Fruit fly (Drosophila melanogaster) whole organism, embryonic: ENCODE data around the gene Ntf-2.

Source experiments
- ATbp ChIP-seq: fragments of 200-800 bp; sonication (Bioruptor generic); optimal IDR thresholded peaks from 2 replicates; lab custom pipeline; 2017; ENCODE audit warnings: missing biosample characterization, mild to moderate bottlenecking, missing genetic modification characterization, missing genetic modification reagents
- Ada2b ChIP-seq: fragments of 200-800 bp; sonication (Bioruptor generic); IDR thresholded peaks from 2 replicates; pipeline ENCODE4 v1.3.6; 2022; ENCODE audit warnings: missing biosample characterization, missing genetic modification characterization
- Adf1 ChIP-seq: fragments of 200-800 bp; sonication (Bioruptor generic); IDR thresholded peaks from 2 replicates; pipeline ENCODE4 v1.3.6; 2022; ENCODE audit warnings: missing biosample characterization, missing genetic modification characterization
- Asciz ChIP-seq: fragments of 200-800 bp; sonication (Bioruptor generic); optimal IDR thresholded peaks from 2 replicates; lab custom pipeline; 2017; ENCODE audit warnings: missing biosample characterization, mild to moderate bottlenecking, missing genetic modification characterization, missing genetic modification reagents
- CG10209 ChIP-seq: fragments of 200-800 bp; sonication (Bioruptor generic); optimal IDR thresholded peaks from 3 replicates; lab custom pipeline; 2017; ENCODE audit warnings: missing biosample characterization, mild to moderate bottlenecking, missing genetic modification characterization, missing genetic modification reagents
- CG10267 ChIP-seq: fragments of 200-800 bp; sonication (Bioruptor generic); optimal IDR thresholded peaks from 2 replicates; lab custom pipeline; 2018; ENCODE audit warnings: missing biosample characterization, mild to moderate bottlenecking, missing genetic modification characterization, moderate library complexity
- CG10431 ChIP-seq: fragments of 200-800 bp; sonication (Bioruptor generic); optimal IDR thresholded peaks from 3 replicates; lab custom pipeline; 2018; ENCODE audit warnings: missing biosample characterization, mild to moderate bottlenecking, missing genetic modification characterization
- CG11560 ChIP-seq: fragments of 200-800 bp; sonication (Bioruptor generic); IDR thresholded peaks from 3 replicates; pipeline ENCODE4 v1.3.6; 2022; ENCODE audit warnings: missing biosample characterization, missing genetic modification characterization
- CG12942 ChIP-seq: fragments of 200-800 bp; sonication (Bioruptor generic); optimal IDR thresholded peaks from 3 replicates; lab custom pipeline; 2016; ENCODE audit warnings: missing biosample characterization, missing genetic modification characterization
- CG15696 ChIP-seq: fragments of 200-800 bp; sonication (Bioruptor generic); optimal IDR thresholded peaks from 2 replicates; lab custom pipeline; 2019; ENCODE audit warnings: missing biosample characterization, mild to moderate bottlenecking, missing genetic modification characterization, moderate library complexity
- CG17186 ChIP-seq: fragments of 200-800 bp; sonication (Bioruptor generic); optimal IDR thresholded peaks from 3 replicates; lab custom pipeline; 2017; ENCODE audit warnings: missing biosample characterization, missing genetic modification reagents, missing genetic modification characterization
- CG18619 ChIP-seq: fragments of 200-800 bp; sonication (Bioruptor generic); optimal IDR thresholded peaks from 3 replicates; lab custom pipeline; 2017; ENCODE audit warnings: missing biosample characterization, mild to moderate bottlenecking, missing genetic modification characterization
- CG2129 ChIP-seq: fragments of 200-800 bp; sonication (Bioruptor generic); IDR thresholded peaks from 2 replicates; pipeline ENCODE4 v1.3.6; 2022; ENCODE audit warnings: missing biosample characterization, missing genetic modification characterization; ENCODE audit not compliant: partially characterized antibody
- CG31224 ChIP-seq: fragments of 200-800 bp; sonication (Bioruptor generic); IDR thresholded peaks from 2 replicates; pipeline ENCODE4 v1.3.6; 2022; ENCODE audit warnings: missing biosample characterization, missing genetic modification characterization
- CG4282 ChIP-seq: fragments of 200-800 bp; sonication (Bioruptor generic); optimal IDR thresholded peaks from 2 replicates; lab custom pipeline; 2016; ENCODE audit warnings: missing biosample characterization, missing genetic modification characterization
- CG4730 ChIP-seq: fragments of 200-800 bp; sonication (Bioruptor generic); IDR thresholded peaks from 2 replicates; pipeline ENCODE4 v1.3.6; 2022; ENCODE audit warnings: missing biosample characterization, missing genetic modification characterization
- CG6254 ChIP-seq: fragments of 200-800 bp; sonication (Bioruptor generic); optimal IDR thresholded peaks from 3 replicates; lab custom pipeline; 2017; ENCODE audit warnings: mild to moderate bottlenecking, missing biosample characterization, missing genetic modification reagents, missing genetic modification characterization
- CG6791 ChIP-seq: fragments of 200-800 bp; sonication (Bioruptor generic); IDR thresholded peaks from 3 replicates; pipeline ENCODE4 v1.3.6; 2022; ENCODE audit warnings: missing biosample characterization, missing genetic modification characterization; ENCODE audit not compliant: partially characterized antibody
- CG7987 ChIP-seq: fragments of 200-800 bp; sonication (Bioruptor generic); optimal IDR thresholded peaks from 2 replicates; lab custom pipeline; 2018; ENCODE audit warnings: missing biosample characterization, mild to moderate bottlenecking, missing genetic modification characterization, moderate library complexity
- CG9215 ChIP-seq: fragments of 200-800 bp; sonication (Bioruptor generic); IDR thresholded peaks from 2 replicates; pipeline ENCODE4 v1.3.6; 2022; ENCODE audit warnings: missing biosample characterization, missing genetic modification characterization
- CkIIα-i1 ChIP-seq: fragments of 200-800 bp; sonication (Bioruptor generic); IDR thresholded peaks from 2 replicates; pipeline ENCODE4 v1.3.6; 2022; ENCODE audit warnings: missing biosample characterization, missing genetic modification characterization
- Dad ChIP-seq: fragments of 200-800 bp; sonication (Bioruptor generic); optimal IDR thresholded peaks from 3 replicates; lab custom pipeline; 2016; ENCODE audit warnings: missing biosample characterization, missing genetic modification characterization
- Deaf1 ChIP-seq: fragments of 200-800 bp; optimal IDR thresholded peaks from 3 replicates; lab custom pipeline; 2019; ENCODE audit warnings: missing biosample characterization, mild to moderate bottlenecking, missing genetic modification characterization, moderate library complexity
- Dll ChIP-seq: fragments of 200-800 bp; sonication (Bioruptor generic); IDR thresholded peaks from 4 replicates; pipeline ENCODE4 v1.3.6; 2022; ENCODE audit warnings: missing biosample characterization, missing genetic modification characterization; ENCODE audit not compliant: partially characterized antibody
- Ets65A ChIP-seq: fragments of 200-800 bp; sonication (Bioruptor generic); peaks from one replicate; lab custom pipeline; 2016; ENCODE audit warnings: missing biosample characterization, missing genetic modification characterization
- HLH3B ChIP-seq: fragments of 200-800 bp; sonication (Bioruptor generic); IDR thresholded peaks from 2 replicates; pipeline ENCODE4 v1.3.6; 2022; ENCODE audit warnings: missing biosample characterization, missing genetic modification characterization
- Hand ChIP-seq: fragments of 200-800 bp; sonication (Bioruptor generic); optimal IDR thresholded peaks from 2 replicates; lab custom pipeline; 2017; ENCODE audit warnings: mild to moderate bottlenecking, missing biosample characterization, missing genetic modification reagents, missing genetic modification characterization
- Mad ChIP-seq: fragments of 200-800 bp; sonication (Bioruptor generic); optimal IDR thresholded peaks from 2 replicates; lab custom pipeline; 2016; ENCODE audit warnings: missing biosample characterization, missing genetic modification characterization
- Meics ChIP-seq: fragments of 200-800 bp; sonication (Bioruptor generic); optimal IDR thresholded peaks from 2 replicates; lab custom pipeline; 2017; ENCODE audit warnings: missing biosample characterization, mild to moderate bottlenecking, missing genetic modification characterization
- NFAT ChIP-seq: fragments of 200-800 bp; sonication (Bioruptor generic); IDR thresholded peaks from 2 replicates; pipeline ENCODE4 v1.3.6; 2022; ENCODE audit warnings: missing biosample characterization, missing genetic modification characterization
- Rfx ChIP-seq: fragments of 200-800 bp; sonication (Bioruptor generic); IDR thresholded peaks from 2 replicates; pipeline ENCODE4 v1.3.6; 2022; ENCODE audit warnings: missing biosample characterization, missing genetic modification characterization
- Six4 ChIP-seq: fragments of 200-800 bp; sonication (Bioruptor generic); optimal IDR thresholded peaks from 2 replicates; lab custom pipeline; 2016; ENCODE audit warnings: missing biosample characterization, missing genetic modification characterization
- Spps ChIP-seq: fragments of 200-800 bp; sonication (Bioruptor generic); optimal IDR thresholded peaks from 2 replicates; lab custom pipeline; 2018; ENCODE audit warnings: missing biosample characterization, mild to moderate bottlenecking, missing genetic modification characterization
- br ChIP-seq: fragments of >200 bp; optimal IDR thresholded peaks from 2 replicates; lab custom pipeline; 2017
- ci ChIP-seq: fragments of 200-800 bp; sonication (Bioruptor generic); IDR thresholded peaks from 3 replicates; pipeline ENCODE4 v1.3.6; 2022; ENCODE audit warnings: missing biosample characterization, missing genetic modification characterization
- dmrt99B ChIP-seq: fragments of 200-800 bp; sonication (Bioruptor generic); optimal IDR thresholded peaks from 2 replicates; lab custom pipeline; 2018; ENCODE audit warnings: missing biosample characterization, mild to moderate bottlenecking, missing genetic modification characterization, moderate library complexity
- dysf ChIP-seq: fragments of 200-800 bp; sonication (Bioruptor generic); IDR thresholded peaks from 3 replicates; pipeline ENCODE4 v1.3.6; 2022; ENCODE audit warnings: missing biosample characterization, missing genetic modification characterization
- ewg ChIP-seq: fragments of 200-800 bp; sonication (Bioruptor generic); optimal IDR thresholded peaks from 3 replicates; lab custom pipeline; 2017; ENCODE audit warnings: mild to moderate bottlenecking, missing biosample characterization, missing genetic modification reagents, missing genetic modification characterization
- gro ChIP-seq: fragments of 200-800 bp; sonication (Bioruptor generic); optimal IDR thresholded peaks from 2 replicates; lab custom pipeline; 2016; ENCODE audit warnings: missing biosample characterization, missing genetic modification characterization
- lmd ChIP-seq: fragments of 200-800 bp; sonication (Bioruptor generic); IDR thresholded peaks from 2 replicates; pipeline ENCODE4 v1.3.6; 2022; ENCODE audit warnings: missing biosample characterization, missing genetic modification characterization
- luna ChIP-seq: fragments of 200-800 bp; sonication (Bioruptor generic); optimal IDR thresholded peaks from 2 replicates; lab custom pipeline; 2016; ENCODE audit warnings: missing biosample characterization, missing genetic modification characterization
- nau ChIP-seq: fragments of 200-800 bp; sonication (Bioruptor generic); optimal IDR thresholded peaks from 3 replicates; lab custom pipeline; 2017; ENCODE audit warnings: missing biosample characterization, mild to moderate bottlenecking, missing genetic modification characterization, missing genetic modification reagents
- prd ChIP-seq, 3 experiments: fragments of >200 bp in 2 of 3; fragments of 200-800 bp in 1 of 3; sonication (Bioruptor generic) in 1 of 3; optimal IDR thresholded peaks in 2 of 3; IDR thresholded peaks in 1 of 3; 2 replicates in 2 of 3; 3 replicates in 1 of 3; pipeline versions ENCODE4 v1.3.6 to Lab custom; 2017 to 2022; ENCODE audit warnings: missing biosample characterization in 1 of 3, missing genetic modification characterization in 1 of 3
- pros ChIP-seq: fragments of 200-800 bp; sonication (Bioruptor generic); optimal IDR thresholded peaks from 3 replicates; lab custom pipeline; 2019; ENCODE audit warnings: missing biosample characterization, mild to moderate bottlenecking, missing genetic modification characterization, moderate library complexity
- shn ChIP-seq: fragments of 200-800 bp; sonication (Bioruptor generic); optimal IDR thresholded peaks from 3 replicates; lab custom pipeline; 2016; ENCODE audit warnings: missing biosample characterization, missing genetic modification characterization
- tin ChIP-seq: fragments of 200-800 bp; sonication (Bioruptor generic); optimal IDR thresholded peaks from 3 replicates; lab custom pipeline; 2016; ENCODE audit warnings: missing biosample characterization, missing genetic modification characterization
- toy ChIP-seq: fragments of 200-800 bp; sonication (Bioruptor generic); IDR thresholded peaks from 2 replicates; pipeline ENCODE4 v1.3.6; 2022; ENCODE audit warnings: missing biosample characterization, missing genetic modification characterization
- vfl ChIP-seq: fragments of 200-800 bp; sonication (Bioruptor generic); optimal IDR thresholded peaks from 2 replicates; lab custom pipeline; 2016; ENCODE audit warnings: missing biosample characterization, missing genetic modification characterization
- zen2 ChIP-seq: fragments of 200-800 bp; sonication (Bioruptor generic); IDR thresholded peaks from 3 replicates; pipeline ENCODE4 v1.3.6; 2022; ENCODE audit warnings: missing biosample characterization, missing genetic modification characterization; ENCODE audit not compliant: partially characterized antibody

Gene Ntf-2

DNA sequence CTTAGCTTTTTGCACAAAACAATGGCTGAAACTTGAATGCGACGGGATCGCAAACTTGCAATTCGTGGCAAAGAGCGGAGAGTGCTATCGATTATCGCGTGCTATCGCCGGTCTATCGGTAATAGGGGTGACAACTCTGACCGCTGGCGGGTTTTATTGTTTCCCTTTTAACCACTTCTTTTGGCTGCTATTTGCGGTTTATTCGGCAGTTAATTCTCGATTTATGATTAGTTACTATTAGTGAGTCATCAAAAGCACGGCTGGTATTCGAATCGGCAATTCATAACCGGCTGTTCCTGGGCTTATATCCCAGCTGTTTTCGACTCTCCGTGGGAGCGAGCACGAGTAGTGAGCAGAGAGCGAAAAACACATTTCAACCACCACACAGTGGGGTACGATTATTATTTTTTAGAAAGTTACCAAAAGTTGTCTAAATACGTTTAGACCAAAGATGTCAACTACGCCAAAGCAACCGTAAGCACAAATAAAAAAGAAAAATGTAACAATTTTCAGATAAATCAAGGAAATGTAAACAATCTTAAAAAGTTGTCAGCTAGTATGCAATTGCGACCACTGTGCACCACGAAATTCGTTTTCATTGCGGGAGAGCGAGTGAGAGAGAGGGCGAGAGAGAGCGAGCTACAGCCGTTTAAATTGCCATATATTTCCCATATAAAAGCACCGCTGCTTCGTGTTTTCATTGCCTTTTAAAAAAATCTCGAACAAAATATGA lies 18.7 kb downstream of the Ntf-2 start, which contains the start of the genes Stt3A and bves (continued):
- TF ChIP-seq toy (GFP tag; lab: Robert Waterston, UW) (peak; percentile 91), Spps (tag; lab: Kevin White, UChicago) (peak; percentile 98), NFAT (GFP tag; lab: Robert Waterston, UW) (peak; percentile 94), pros (GFP tag; lab: Kevin White, UChicago) (peak; percentile 69), dmrt99B (tag; lab: Kevin White, UChicago) (peak; percentile 99), CG10431 (GFP tag; lab: Kevin White, UChicago) (peak; percentile 93), ewg (GFP tag; lab: Kevin White, UChicago) (peak; percentile 96), CG2129 (0 out of 2 replicates have a peak, but pooled peaks have one; percentile 25), shn (peak; percentile 99), CG11560 (peak; percentile 84), dysf (peak; percentile 98), Meics (GFP tag; lab: Kevin White, UChicago) (peak; percentile 98), HLH3B (GFP tag; lab: Robert Waterston, UW) (peak; percentile 98), CG12942 (GFP tag; lab: Kevin White, UChicago) (peak; percentile 96), Adf1 (GFP tag; lab: Robert Waterston, UW) (peak; percentile 86), lmd (GFP tag; lab: Robert Waterston, UW) (peak; percentile 97), Hand (peak; percentile 99), br (lab: Kevin White, UChicago) (no peak), ci (peak; percentile 99), gro (GFP tag; lab: Kevin White, UChicago) (peak; percentile 99), luna (GFP tag; lab: Kevin White, UChicago) (peak; percentile 96), tin (GFP tag; lab: Kevin White, UChicago) (peak; percentile 98), Mad (peak; percentile 99), nau (GFP tag; lab: Kevin White, UChicago) (peak; percentile 98), Six4 (GFP tag; lab: Kevin White, UChicago) (peak; percentile 98), Asciz (GFP tag; lab: Kevin White, UChicago) (peak; percentile 99), CG4730 (GFP tag; lab: Robert Waterston, UW) (peak; percentile 96), CG9215 (GFP tag; lab: Robert Waterston, UW) (peak; percentile 93), CG15696 (tag; lab: Kevin White, UChicago) (peak; percentile 97), Rfx (GFP tag; lab: Robert Waterston, UW) (peak; percentile 98), Ada2b (GFP tag; lab: Robert Waterston, UW) (peak; percentile 97), CG7987 (peak; percentile 96), CG6791 (peak; percentile 74), CG10209 (GFP tag; lab: Kevin White, UChicago) (peak; percentile 98), prd (optimal IDR thresholded peaks at IDR 0.05; lab: Kevin White, UChicago) (no peak), prd (GFP tag; IDR thresholded peaks at IDR 0.05; lab: Robert Waterston, UW) (peak; percentile 98), ATbp (GFP tag; lab: Kevin White, UChicago) (peak; percentile 99), vfl (GFP tag; lab: Kevin White, UChicago) (peak; percentile 97), Dll (GFP tag; lab: Robert Waterston, UW) (peak; percentile 75), CG18619 (GFP tag; lab: Kevin White, UChicago) (peak; percentile 98), CG17186 (peak; percentile 92), zen2 (GFP tag; lab: Robert Waterston, UW) (peak; percentile 42; the same call in 1 of the 3 replicates), CG6254 (GFP tag; lab: Kevin White, UChicago) (peak; percentile 97), Dad (GFP tag; lab: Kevin White, UChicago) (peak; percentile 98), Ets65A (GFP tag; lab: Kevin White, UChicago) (peak; percentile 100), CG4282 (peak; percentile 99), CkIIα-i1 (GFP tag; lab: Robert Waterston, UW) (peak; percentile 78), CG31224 (GFP tag; lab: Robert Waterston, UW) (peak; percentile 92), CG10267 (tag; lab: Kevin White, UChicago) (peak; percentile 97), Deaf1 (tag; lab: Kevin White, UChicago) (peak; percentile 85)
